Worm (Caenorhabditis elegans): Measurements from ENCODE around the gene pals-16.

ce11 chrIII:1403108-1403507 is 3.3 kb downstream of the pals-16 start, which contains the start of gene pals-18:
- TF ChIP-seq ref-1 (GFP tag; conservative IDR thresholded peaks at IDR 0.05) (no peak), flt-1 (GFP tag; IDR thresholded peaks at IDR 0.05) (no peak), T22C8.4 (GFP tag; IDR thresholded peaks at IDR 0.05) (no peak), ztf-23 (GFP tag; IDR thresholded peaks at IDR 0.05) (no peak), cog-1 (tag; optimal IDR thresholded peaks at IDR 0.05) (no peak)

Measured in whole organism, midembryonic.